Fruit fly (Drosophila melanogaster) whole organism, embryonic: ENCODE data around the gene Baldspot.
A peak's percentile ranks its signal among the peaks of the same experiment; 100 is the strongest.

Experiments
- CG1024 ChIP-seq: fragments of 200-800 bp; sonication (Bioruptor generic); IDR thresholded peaks from 2 replicates; pipeline ENCODE4 v1.3.6; 2022; ENCODE audit warnings: missing biosample characterization, missing genetic modification characterization
- CG10274 ChIP-seq: fragments of 200-800 bp; sonication (Bioruptor generic); optimal IDR thresholded peaks from 3 replicates; lab custom pipeline; 2017; ENCODE audit warnings: missing biosample characterization, mild to moderate bottlenecking, missing genetic modification characterization
- CG11456 ChIP-seq: fragments of 200-800 bp; sonication (Bioruptor generic); IDR thresholded peaks from 3 replicates; pipeline ENCODE4 v1.3.6; 2022; ENCODE audit warnings: missing biosample characterization, missing genetic modification characterization
- CG11504 ChIP-seq: fragments of 200-800 bp; sonication (Bioruptor generic); optimal IDR thresholded peaks from 3 replicates; lab custom pipeline; 2019; ENCODE audit warnings: missing biosample characterization, mild to moderate bottlenecking, missing genetic modification characterization, moderate library complexity
- CG12155 ChIP-seq: fragments of 200-800 bp; sonication (Bioruptor generic); optimal IDR thresholded peaks from 3 replicates; lab custom pipeline; 2016; ENCODE audit warnings: missing biosample characterization, missing genetic modification characterization
- CG12769 ChIP-seq: fragments of 200-800 bp; sonication (Bioruptor generic); optimal IDR thresholded peaks from 2 replicates; lab custom pipeline; 2019; ENCODE audit warnings: missing biosample characterization, mild to moderate bottlenecking, missing genetic modification characterization, moderate library complexity
- CG15011 ChIP-seq: fragments of 200-800 bp; sonication (Bioruptor generic); optimal IDR thresholded peaks from 3 replicates; lab custom pipeline; 2018; ENCODE audit warnings: missing biosample characterization, mild to moderate bottlenecking, missing genetic modification characterization
- CG15269 ChIP-seq: fragments of 200-800 bp; sonication (Bioruptor generic); optimal IDR thresholded peaks from 2 replicates; lab custom pipeline; 2018; ENCODE audit warnings: missing biosample characterization, mild to moderate bottlenecking, missing genetic modification characterization, moderate library complexity
- CG15479 ChIP-seq: fragments of 200-800 bp; sonication (Bioruptor generic); optimal IDR thresholded peaks from 3 replicates; lab custom pipeline; 2019; ENCODE audit warnings: missing biosample characterization, mild to moderate bottlenecking, missing genetic modification characterization, moderate library complexity
- CG15696 ChIP-seq: fragments of 200-800 bp; sonication (Bioruptor generic); optimal IDR thresholded peaks from 2 replicates; lab custom pipeline; 2019; ENCODE audit warnings: missing biosample characterization, mild to moderate bottlenecking, missing genetic modification characterization, moderate library complexity
- CG3847 ChIP-seq: fragments of 200-800 bp; sonication (Bioruptor generic); IDR thresholded peaks from 2 replicates; pipeline ENCODE4 v1.3.6; 2022; ENCODE audit warnings: missing biosample characterization, missing genetic modification characterization
- CG5180 ChIP-seq: fragments of 200-800 bp; sonication (Bioruptor generic); optimal IDR thresholded peaks from 3 replicates; lab custom pipeline; 2017; ENCODE audit warnings: missing biosample characterization, missing genetic modification characterization, mild to moderate bottlenecking, moderate library complexity, missing genetic modification reagents
- CG6683 ChIP-seq: fragments of 200-800 bp; sonication (Bioruptor generic); optimal IDR thresholded peaks from 2 replicates; lab custom pipeline; 2017; ENCODE audit warnings: missing biosample characterization, mild to moderate bottlenecking, missing genetic modification characterization, missing genetic modification reagents
- CG7556 ChIP-seq: fragments of 200-800 bp; sonication (Bioruptor generic); optimal IDR thresholded peaks from 2 replicates; lab custom pipeline; 2017; ENCODE audit warnings: missing biosample characterization, mild to moderate bottlenecking, missing genetic modification characterization
- CG7987 ChIP-seq: fragments of 200-800 bp; sonication (Bioruptor generic); optimal IDR thresholded peaks from 2 replicates; lab custom pipeline; 2018; ENCODE audit warnings: missing biosample characterization, mild to moderate bottlenecking, missing genetic modification characterization, moderate library complexity
- CG8089 ChIP-seq: fragments of 200-800 bp; sonication (Bioruptor generic); optimal IDR thresholded peaks from 3 replicates; lab custom pipeline; 2016; ENCODE audit warnings: missing biosample characterization, missing genetic modification characterization
- CG9932 ChIP-seq: fragments of 200-800 bp; sonication (Bioruptor generic); IDR thresholded peaks from 2 replicates; pipeline ENCODE4 v1.3.6; 2022; ENCODE audit warnings: missing biosample characterization, missing genetic modification characterization
- D ChIP-seq, 2 experiments: fragments of 200-800 bp in 1 of 2; fragments of >200 bp in 1 of 2; sonication (Bioruptor generic) in 1 of 2; optimal IDR thresholded peaks; 2 replicates in 1 of 2; 3 replicates in 1 of 2; lab custom pipeline; 2017; ENCODE audit warnings: mild to moderate bottlenecking in 1 of 2, missing biosample characterization in 1 of 2, missing genetic modification characterization in 1 of 2, missing genetic modification reagents in 1 of 2
- Drgx ChIP-seq: fragments of 200-800 bp; sonication (Bioruptor generic); IDR thresholded peaks from 2 replicates; pipeline ENCODE4 v1.3.6; 2022; ENCODE audit warnings: missing biosample characterization, missing genetic modification characterization
- Fer3 ChIP-seq: fragments of 200-800 bp; sonication (Bioruptor generic); optimal IDR thresholded peaks from 2 replicates; lab custom pipeline; 2018; ENCODE audit warnings: missing biosample characterization, mild to moderate bottlenecking, missing genetic modification characterization, moderate library complexity
- HLHmδ ChIP-seq: fragments of 200-800 bp; sonication (Bioruptor generic); optimal IDR thresholded peaks from 2 replicates; lab custom pipeline; 2018; ENCODE audit warnings: missing biosample characterization, mild to moderate bottlenecking, missing genetic modification characterization, moderate library complexity
- Hr3 ChIP-seq: fragments of 200-800 bp; sonication (Bioruptor generic); optimal IDR thresholded peaks from 3 replicates; lab custom pipeline; 2016; ENCODE audit warnings: missing biosample characterization, missing genetic modification characterization
- Hr51 ChIP-seq, 2 experiments: fragments of 200-800 bp; sonication (Bioruptor generic); optimal IDR thresholded peaks; 2 replicates in 1 of 2; 3 replicates in 1 of 2; lab custom pipeline; 2016 to 2018; ENCODE audit warnings: missing biosample characterization in 2 of 2, missing genetic modification characterization in 2 of 2, mild to moderate bottlenecking in 1 of 2, moderate library complexity in 1 of 2
- Spps ChIP-seq: fragments of 200-800 bp; sonication (Bioruptor generic); optimal IDR thresholded peaks from 2 replicates; lab custom pipeline; 2018; ENCODE audit warnings: missing biosample characterization, mild to moderate bottlenecking, missing genetic modification characterization
- Trl ChIP-seq, 3 experiments: fragments of >200 bp in 2 of 3; fragments of 200-800 bp in 1 of 3; sonication (Bioruptor generic) in 1 of 3; optimal IDR thresholded peaks; 2 replicates in 1 of 3; 3 replicates in 2 of 3; lab custom pipeline; 2016 to 2017; ENCODE audit warnings: missing biosample characterization in 1 of 3, missing genetic modification characterization in 1 of 3
- aop ChIP-seq: fragments of 200-800 bp; sonication (Bioruptor generic); IDR thresholded peaks from 2 replicates; pipeline ENCODE4 v1.3.6; 2022; ENCODE audit warnings: missing biosample characterization, missing genetic modification characterization
- ara ChIP-seq: fragments of 200-800 bp; sonication (Bioruptor generic); IDR thresholded peaks from 2 replicates; pipeline ENCODE4 v1.3.6; 2022; ENCODE audit warnings: missing biosample characterization, missing genetic modification characterization
- bigmax ChIP-seq: fragments of 200-800 bp; sonication (Bioruptor generic); optimal IDR thresholded peaks from 2 replicates; lab custom pipeline; 2018; ENCODE audit warnings: missing biosample characterization, mild to moderate bottlenecking, missing genetic modification characterization
- br ChIP-seq: fragments of >200 bp; optimal IDR thresholded peaks from 2 replicates; lab custom pipeline; 2017
- cg ChIP-seq: fragments of 200-800 bp; sonication (Bioruptor generic); optimal IDR thresholded peaks from 3 replicates; lab custom pipeline; 2019; ENCODE audit warnings: missing biosample characterization, mild to moderate bottlenecking, missing genetic modification characterization, moderate library complexity
- chif ChIP-seq, 2 experiments: fragments of 200-800 bp; sonication (Bioruptor generic); optimal IDR thresholded peaks; 3 replicates each; lab custom pipeline; 2016; ENCODE audit warnings: missing biosample characterization in 2 of 2, missing genetic modification characterization in 2 of 2
- chinmo ChIP-seq: fragments of 200-800 bp; sonication (Bioruptor generic); IDR thresholded peaks from 4 replicates; pipeline ENCODE4 v1.3.6; 2022; ENCODE audit warnings: missing biosample characterization, missing genetic modification characterization; ENCODE audit not compliant: partially characterized antibody
- chm ChIP-seq: fragments of 200-800 bp; sonication (Bioruptor generic); IDR thresholded peaks from 2 replicates; pipeline ENCODE4 v1.3.6; 2022; ENCODE audit warnings: missing biosample characterization, missing genetic modification characterization
- corto ChIP-seq: fragments of 200-800 bp; sonication (Bioruptor generic); optimal IDR thresholded peaks from 2 replicates; lab custom pipeline; 2016; ENCODE audit warnings: missing biosample characterization, mild to moderate bottlenecking, missing genetic modification characterization, moderate library complexity
- grn ChIP-seq: fragments of 200-800 bp; sonication (Bioruptor generic); optimal IDR thresholded peaks from 3 replicates; lab custom pipeline; 2017; ENCODE audit warnings: missing biosample characterization, missing genetic modification characterization
- ham ChIP-seq: fragments of 200-800 bp; sonication (Bioruptor generic); IDR thresholded peaks from 2 replicates; pipeline ENCODE4 v1.3.6; 2022; ENCODE audit warnings: missing biosample characterization, missing genetic modification characterization
- hb ChIP-seq: fragments of 200-800 bp; sonication (Bioruptor generic); IDR thresholded peaks from 3 replicates; pipeline ENCODE4 v1.3.6; 2022; ENCODE audit warnings: missing biosample characterization, missing genetic modification characterization; ENCODE audit not compliant: partially characterized antibody
- hkb ChIP-seq, 2 experiments: fragments of 200-800 bp in 1 of 2; fragments of >200 bp in 1 of 2; sonication (Bioruptor generic) in 1 of 2; IDR thresholded peaks in 1 of 2; optimal IDR thresholded peaks in 1 of 2; 2 replicates each; pipeline versions ENCODE4 v1.3.6 to Lab custom; 2017 to 2022; ENCODE audit warnings: missing biosample characterization in 1 of 2, missing genetic modification characterization in 1 of 2
- jing ChIP-seq: fragments of 200-800 bp; sonication (Bioruptor generic); optimal IDR thresholded peaks from 2 replicates; lab custom pipeline; 2018; ENCODE audit warnings: missing biosample characterization, mild to moderate bottlenecking, missing genetic modification characterization
- klu ChIP-seq: fragments of 200-800 bp; sonication (Bioruptor generic); IDR thresholded peaks from 2 replicates; pipeline ENCODE4 v1.3.6; 2022; ENCODE audit warnings: missing biosample characterization, missing genetic modification characterization
- nerfin-1 ChIP-seq: fragments of 200-800 bp; sonication (Bioruptor generic); optimal IDR thresholded peaks from 3 replicates; lab custom pipeline; 2019; ENCODE audit warnings: missing biosample characterization, mild to moderate bottlenecking, missing genetic modification characterization, moderate library complexity
- row ChIP-seq: fragments of 200-800 bp; sonication (Bioruptor generic); IDR thresholded peaks from 3 replicates; pipeline ENCODE4 v1.3.6; 2022; ENCODE audit warnings: missing biosample characterization, missing genetic modification characterization
- salm ChIP-seq: fragments of 200-800 bp; sonication (Bioruptor generic); optimal IDR thresholded peaks from 2 replicates; lab custom pipeline; 2018; ENCODE audit warnings: missing biosample characterization, mild to moderate bottlenecking, missing genetic modification characterization
- tgo ChIP-seq: fragments of 200-800 bp; sonication (Bioruptor generic); IDR thresholded peaks from 3 replicates; pipeline ENCODE4 v1.3.6; 2022; ENCODE audit warnings: missing biosample characterization, missing genetic modification characterization
- trh ChIP-seq: fragments of 200-800 bp; sonication (Bioruptor generic); optimal IDR thresholded peaks from 2 replicates; lab custom pipeline; 2016; ENCODE audit warnings: missing biosample characterization, missing genetic modification characterization
- tup ChIP-seq: fragments of 200-800 bp; sonication (Bioruptor generic); optimal IDR thresholded peaks from 2 replicates; lab custom pipeline; 2016; ENCODE audit warnings: missing biosample characterization, mild to moderate bottlenecking, missing genetic modification characterization, moderate library complexity

The Baldspot gene

dm6 chr3L:16659959-16660870 lies 1.2 kb downstream of the Baldspot start (continued):
- TF ChIP-seq CG12155 (peak; percentile 93), CG6683 (GFP tag; lab: Kevin White, UChicago) (peak; percentile 93), jing (GFP tag; lab: Kevin White, UChicago) (peak; percentile 90), grn (GFP tag; lab: Kevin White, UChicago) (peak; percentile 74), CG7556 (peak; percentile 99), chif (GFP tag; optimal IDR thresholded peaks at IDR 0.05; lab: Kevin White, UChicago) (peak; percentile 89 to 91), cg (peak; percentile 73), CG7987 (peak; percentile 92), hb (GFP tag; lab: Robert Waterston, UW) (no peak), Trl (optimal IDR thresholded peaks at IDR 0.05; lab: Kevin White, UChicago) (peak; percentile 71 to 76), Trl (GFP tag; optimal IDR thresholded peaks at IDR 0.05; lab: Kevin White, UChicago) (peak; percentile 86), corto (GFP tag; lab: Kevin White, UChicago) (peak; percentile 86), row (GFP tag; lab: Robert Waterston, UW) (peak; percentile 95), CG9932 (GFP tag; lab: Robert Waterston, UW) (peak; percentile 91), trh (peak; percentile 93), CG1024 (GFP tag; lab: Robert Waterston, UW) (peak; percentile 82), CG11456 (GFP tag; lab: Robert Waterston, UW) (peak; percentile 95), nerfin-1 (tag; lab: Kevin White, UChicago) (peak; percentile 96), salm (peak; percentile 95), Hr3 (GFP tag; lab: Kevin White, UChicago) (peak; percentile 96), CG8089 (GFP tag; lab: Kevin White, UChicago) (peak; percentile 86), CG15479 (GFP tag; lab: Kevin White, UChicago) (no peak), tgo (GFP tag; lab: Robert Waterston, UW) (peak; percentile 95), HLHmδ (no peak), Drgx (GFP tag; lab: Robert Waterston, UW) (peak; percentile 94), CG5180 (GFP tag; lab: Kevin White, UChicago) (peak; percentile 92), CG15269 (tag; lab: Kevin White, UChicago) (peak; percentile 97), br (lab: Kevin White, UChicago) (no peak), klu (GFP tag; lab: Robert Waterston, UW) (peak; percentile 95), Spps (tag; lab: Kevin White, UChicago) (peak; percentile 92), ara (GFP tag; lab: Robert Waterston, UW) (peak; percentile 92), chinmo (GFP tag; lab: Robert Waterston, UW) (peak; percentile 85; the same call in 3 of the 4 replicates), tup (GFP tag; lab: Kevin White, UChicago) (peak; percentile 89), CG15011 (GFP tag; lab: Kevin White, UChicago) (peak; percentile 96), CG12769 (tag; lab: Kevin White, UChicago) (peak; percentile 75), hkb (optimal IDR thresholded peaks at IDR 0.05; lab: Kevin White, UChicago) (no peak), hkb (GFP tag; IDR thresholded peaks at IDR 0.05; lab: Robert Waterston, UW) (peak; percentile 96), chm (peak; percentile 80), aop (GFP tag; lab: Robert Waterston, UW) (peak; percentile 41; the same call in 1 of the 2 replicates), ham (GFP tag; lab: Robert Waterston, UW) (peak; percentile 81), CG3847 (GFP tag; lab: Robert Waterston, UW) (peak; percentile 95), CG11504 (tag; lab: Kevin White, UChicago) (peak; percentile 98), bigmax (GFP tag; lab: Kevin White, UChicago) (peak; percentile 50), Fer3 (peak; percentile 95), CG15696 (tag; lab: Kevin White, UChicago) (peak; percentile 83), Hr51 (GFP tag; optimal IDR thresholded peaks at IDR 0.05; lab: Kevin White, UChicago) (peak; percentile 92 to 97), D (optimal IDR thresholded peaks at IDR 0.05; lab: Kevin White, UChicago) (no peak), D (GFP tag; optimal IDR thresholded peaks at IDR 0.05; lab: Kevin White, UChicago) (peak; percentile 99), CG10274 (peak; percentile 90)
